Worm (Caenorhabditis elegans): ENCODE data around the gene prp-18.

DNA sequence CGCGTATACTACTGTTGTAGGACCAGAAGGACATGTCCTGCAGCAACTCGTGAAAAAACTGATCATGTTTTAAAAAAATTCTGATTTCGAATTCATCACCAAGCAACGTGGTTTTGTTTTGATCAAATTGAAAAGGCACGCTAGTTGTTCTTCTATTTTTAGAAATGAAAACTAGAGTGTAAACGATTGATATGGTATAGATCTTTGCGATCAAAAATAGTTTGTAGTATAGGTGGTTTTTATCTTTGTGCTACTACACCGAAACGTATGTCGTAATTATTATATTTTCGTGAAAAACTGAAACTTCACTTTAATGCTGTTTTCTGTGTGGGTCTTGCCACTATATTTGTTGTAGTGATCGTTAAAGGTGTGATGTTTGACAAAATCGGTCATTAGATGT lies 17.3 kb downstream of the prp-18 start:
- no peak for TF ChIP-seq ztf-11 (tag; optimal IDR thresholded peaks at IDR 0.05)
- no peak for TF ChIP-seq ceh-82 (tag; optimal IDR thresholded peaks at IDR 0.05)
- no peak for TF ChIP-seq unc-62 (GFP tag; optimal IDR thresholded peaks at IDR 0.05)
- no peak for TF ChIP-seq skn-1 (tag; optimal IDR thresholded peaks at IDR 0.05)
- no peak for TF ChIP-seq lsy-2 (tag; optimal IDR thresholded peaks at IDR 0.05)
- TF ChIP-seq lin-39 (tag; optimal IDR thresholded peaks at IDR 0.05), result no peak
- TF ChIP-seq nhr-237 (tag; optimal IDR thresholded peaks at IDR 0.05), result no peak
- no peak for TF ChIP-seq nhr-12 (tag; optimal IDR thresholded peaks at IDR 0.05)
- no peak for TF ChIP-seq snpc-4 (tag; optimal IDR thresholded peaks at IDR 0.05)
- TF ChIP-seq ama-1 (optimal IDR thresholded peaks at IDR 0.05), result no peak
- no peak for TF ChIP-seq blmp-1 (tag; optimal IDR thresholded peaks at IDR 0.05; ENCODE audit: insufficient read depth)
- TF ChIP-seq nhr-11 (tag; optimal IDR thresholded peaks at IDR 0.05), result no peak
- no peak for TF ChIP-seq dmd-4 (tag; optimal IDR thresholded peaks at IDR 0.05)
- TF ChIP-seq ztf-4 (tag; optimal IDR thresholded peaks at IDR 0.05), result no peak
